Worm (Caenorhabditis elegans) whole organism, L1 larva: ENCODE results near the gene abu-8.
A peak's percentile ranks its signal among the peaks of the same experiment; 100 is the strongest.

ENCODE experiments used
- C04F5.9 ChIP-seq: sonication (generic microtip); optimal IDR thresholded peaks from 2 replicates; lab custom pipeline; 2016; ENCODE audit warnings: missing genetic modification characterization, missing compliant biosample characterization
- aha-1 ChIP-seq: fragments of 150-350 bp; optimal IDR thresholded peaks from 2 replicates; lab custom pipeline; 2014; ENCODE audit warnings: missing biosample characterization, missing genetic modification characterization
- aly-2 ChIP-seq: fragments of 150-350 bp; optimal IDR thresholded peaks from 2 replicates; lab custom pipeline; 2014; ENCODE audit warnings: missing biosample characterization, missing genetic modification characterization
- ama-1 ChIP-seq: fragments of 150-350 bp; optimal IDR thresholded peaks from 2 replicates; lab custom pipeline; 2014
- ceh-63 ChIP-seq: fragments of 200-800 bp; sonication (Bioruptor generic); optimal IDR thresholded peaks from 2 replicates; lab custom pipeline; 2018; ENCODE audit warnings: mild to moderate bottlenecking, missing genetic modification characterization, missing compliant biosample characterization
- ceh-8 ChIP-seq: fragments of 200-800 bp; sonication (Bioruptor generic); optimal IDR thresholded peaks from 2 replicates; lab custom pipeline; 2018; ENCODE audit warnings: mild to moderate bottlenecking, missing genetic modification characterization, moderate library complexity, missing compliant biosample characterization
- ceh-88 ChIP-seq: fragments of 200-800 bp; sonication (Bioruptor generic); IDR thresholded peaks from 2 replicates; pipeline ENCODE4 v1.3.6; 2022; ENCODE audit warnings: missing genetic modification characterization, missing compliant biosample characterization
- ces-1 ChIP-seq: fragments of 150-350 bp; optimal IDR thresholded peaks from 2 replicates; lab custom pipeline; 2014; ENCODE audit warnings: missing biosample characterization, missing genetic modification reagents, missing genetic modification characterization
- dsc-1 ChIP-seq: sonication (generic microtip); optimal IDR thresholded peaks from 2 replicates; lab custom pipeline; 2016; ENCODE audit warnings: mild to moderate bottlenecking, missing genetic modification characterization, missing compliant biosample characterization
- efl-1 ChIP-seq, 4 experiments: fragments of 150-350 bp; optimal IDR thresholded peaks in 3 of 4; peaks in 1 of 4; 1 replicate in 1 of 4; 2 replicates in 3 of 4; lab custom pipeline; 2014; ENCODE audit warnings: missing biosample characterization in 2 of 4, missing genetic modification characterization in 2 of 4, missing genetic modification reagents in 2 of 4
- elt-2 ChIP-seq: sonication (generic microtip); optimal IDR thresholded peaks from 2 replicates; lab custom pipeline; 2016; ENCODE audit warnings: missing genetic modification characterization, mild to moderate bottlenecking, inconsistent platforms, missing compliant biosample characterization, missing genetic modification reagents
- elt-3 ChIP-seq, 6 experiments: fragments of 150-350 bp in 1 of 6; sonication (generic microtip); optimal IDR thresholded peaks; 2 replicates each; lab custom pipeline; 2017 to 2018; ENCODE audit warnings: missing biosample characterization in 6 of 6, missing genetic modification characterization in 6 of 6, inconsistent platforms in 1 of 6
- ets-5 ChIP-seq: fragments of 200-800 bp; sonication (Bioruptor generic); IDR thresholded peaks from 2 replicates; pipeline ENCODE4 v1.3.6; 2022; ENCODE audit warnings: missing genetic modification characterization, missing compliant biosample characterization
- fkh-10 ChIP-seq: sonication (generic microtip); optimal IDR thresholded peaks from 2 replicates; lab custom pipeline; 2017; ENCODE audit warnings: missing biosample characterization, missing genetic modification reagents, missing genetic modification characterization
- fkh-4 ChIP-seq: sonication (generic microtip); optimal IDR thresholded peaks from 2 replicates; lab custom pipeline; 2016; ENCODE audit warnings: missing compliant biosample characterization, missing genetic modification characterization, borderline replicate concordance
- hlh-17 ChIP-seq: fragments of 200-800 bp; sonication (Bioruptor generic); optimal IDR thresholded peaks from 2 replicates; lab custom pipeline; 2018; ENCODE audit warnings: missing genetic modification characterization, mild to moderate bottlenecking, missing compliant biosample characterization, moderate library complexity, borderline replicate concordance
- hlh-4 ChIP-seq: sonication (generic microtip); optimal IDR thresholded peaks from 2 replicates; lab custom pipeline; 2016; ENCODE audit warnings: mild to moderate bottlenecking, missing genetic modification characterization, missing compliant biosample characterization
- hpl-2 ChIP-seq: fragments of 150-350 bp; optimal IDR thresholded peaks from 2 replicates; lab custom pipeline; 2014; ENCODE audit warnings: missing biosample characterization, missing genetic modification reagents, missing genetic modification characterization
- irx-1 ChIP-seq: sonication (generic microtip); optimal IDR thresholded peaks from 2 replicates; lab custom pipeline; 2016; ENCODE audit warnings: missing genetic modification characterization, missing compliant biosample characterization
- jun-1 ChIP-seq: fragments of 150-350 bp; optimal IDR thresholded peaks from 2 replicates; lab custom pipeline; 2014; ENCODE audit warnings: missing biosample characterization, missing genetic modification reagents, missing genetic modification characterization
- lin-13 ChIP-seq: fragments of 150-350 bp; optimal IDR thresholded peaks from 2 replicates; lab custom pipeline; 2014; ENCODE audit warnings: missing biosample characterization, missing genetic modification reagents, missing genetic modification characterization
- lin-14 ChIP-seq: fragments of 200-800 bp; sonication (Bioruptor generic); optimal IDR thresholded peaks from 2 replicates; lab custom pipeline; 2018; ENCODE audit warnings: mild to moderate bottlenecking, missing genetic modification characterization, moderate library complexity, missing compliant biosample characterization
- lin-35 ChIP-seq, 2 experiments: fragments of 150-350 bp; optimal IDR thresholded peaks; 2 replicates each; lab custom pipeline; 2014; ENCODE audit warnings: missing biosample characterization in 2 of 2, missing genetic modification characterization in 2 of 2, missing genetic modification reagents in 2 of 2
- lir-3 ChIP-seq: sonication (generic microtip); optimal IDR thresholded peaks from 2 replicates; lab custom pipeline; 2016; ENCODE audit warnings: mild to moderate bottlenecking, missing genetic modification characterization, moderate library complexity, missing compliant biosample characterization; ENCODE audit not compliant: poor library complexity
- lsy-2 ChIP-seq, 2 experiments: fragments of 150-350 bp; optimal IDR thresholded peaks; 2 replicates each; lab custom pipeline; 2014; ENCODE audit warnings: missing biosample characterization in 2 of 2, missing genetic modification characterization in 2 of 2
- mep-1 ChIP-seq: fragments of 150-350 bp; optimal IDR thresholded peaks from 2 replicates; lab custom pipeline; 2014; ENCODE audit warnings: missing biosample characterization, missing genetic modification characterization
- nhr-12 ChIP-seq: sonication (generic microtip); optimal IDR thresholded peaks from 2 replicates; lab custom pipeline; 2017; ENCODE audit warnings: missing biosample characterization, missing genetic modification characterization
- nhr-28 ChIP-seq: fragments of 150-350 bp; optimal IDR thresholded peaks from 2 replicates; lab custom pipeline; 2014; ENCODE audit warnings: missing biosample characterization, missing genetic modification characterization
- nhr-47 ChIP-seq: sonication (generic microtip); optimal IDR thresholded peaks from 2 replicates; lab custom pipeline; 2016; ENCODE audit warnings: mild to moderate bottlenecking, missing genetic modification characterization, moderate library complexity, missing compliant biosample characterization
- nhr-71 ChIP-seq: sonication (generic microtip); optimal IDR thresholded peaks from 2 replicates; lab custom pipeline; 2016; ENCODE audit warnings: mild to moderate bottlenecking, missing genetic modification characterization, moderate library complexity, missing compliant biosample characterization
- pag-3 ChIP-seq: sonication (generic microtip); optimal IDR thresholded peaks from 2 replicates; lab custom pipeline; 2017; ENCODE audit warnings: missing genetic modification characterization, mild to moderate bottlenecking, missing compliant biosample characterization, antibody characterized with exemption, borderline replicate concordance; ENCODE audit not compliant: insufficient read depth
- pax-3 ChIP-seq: fragments of 200-800 bp; sonication (Bioruptor generic); optimal IDR thresholded peaks from 2 replicates; lab custom pipeline; 2018; ENCODE audit warnings: mild to moderate bottlenecking, missing genetic modification characterization, moderate library complexity, missing compliant biosample characterization
- pqm-1 ChIP-seq: sonication (generic microtip); optimal IDR thresholded peaks from 3 replicates; lab custom pipeline; 2017; ENCODE audit warnings: missing biosample characterization, missing genetic modification characterization
- snu-23 ChIP-seq: sonication (generic microtip); optimal IDR thresholded peaks from 2 replicates; lab custom pipeline; 2016; ENCODE audit warnings: missing genetic modification characterization, missing compliant biosample characterization
- sptf-1 ChIP-seq: fragments of 150-350 bp; optimal IDR thresholded peaks from 2 replicates; lab custom pipeline; 2014; ENCODE audit warnings: missing biosample characterization, missing genetic modification characterization
- swsn-7 ChIP-seq: sonication (generic microtip); optimal IDR thresholded peaks from 2 replicates; lab custom pipeline; 2016; ENCODE audit warnings: missing genetic modification characterization, missing compliant biosample characterization
- unc-62 ChIP-seq: fragments of 150-350 bp; optimal IDR thresholded peaks from 2 replicates; lab custom pipeline; 2014; ENCODE audit warnings: missing biosample characterization, missing genetic modification reagents, missing genetic modification characterization
- unc-86 ChIP-seq: sonication (generic microtip); optimal IDR thresholded peaks from 2 replicates; lab custom pipeline; 2016; ENCODE audit warnings: missing genetic modification characterization, missing compliant biosample characterization
- xbp-1 ChIP-seq: sonication (generic microtip); optimal IDR thresholded peaks from 2 replicates; lab custom pipeline; 2016; ENCODE audit warnings: missing genetic modification characterization, missing compliant biosample characterization

Gene abu-8

DNA sequence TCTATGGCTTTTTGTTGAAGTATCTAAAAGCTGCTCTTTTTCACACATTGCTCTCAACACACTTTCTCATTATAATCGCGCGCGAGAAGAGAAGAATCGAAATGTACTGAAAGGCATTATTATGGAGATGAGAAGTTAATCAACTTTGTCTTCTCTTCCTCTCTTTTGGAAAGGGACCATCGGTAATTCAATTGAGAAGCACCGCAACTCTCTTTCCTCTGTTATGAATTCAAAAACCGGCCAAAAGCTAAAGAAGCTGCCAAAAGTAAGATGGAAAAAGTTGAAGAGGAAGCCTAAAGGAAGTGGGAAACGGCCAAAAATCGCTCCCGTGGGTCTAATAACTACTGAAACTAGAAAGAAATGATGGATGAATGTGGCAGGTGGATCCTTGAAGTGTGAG, 5.8 kb upstream of the abu-8 start:
- no peak for TF ChIP-seq mep-1
- no peak for TF ChIP-seq ama-1 (lab: Kevin White, UChicago)
- TF ChIP-seq nhr-71 (tag; lab: Kevin White, UChicago) = peak; percentile 14
- no peak for TF ChIP-seq ceh-63
- TF ChIP-seq xbp-1 (tag; lab: Kevin White, UChicago) = no peak
- TF ChIP-seq pqm-1 = no peak
- TF ChIP-seq lir-3 (tag; lab: Kevin White, UChicago) = no peak
- no peak for TF ChIP-seq fkh-4
- no peak for TF ChIP-seq ets-5 (GFP tag; lab: Robert Waterston, UW)
- TF ChIP-seq lin-13 (GFP tag; lab: Kevin White, UChicago) = no peak
- no peak for TF ChIP-seq aly-2 (tag; lab: Kevin White, UChicago)
- TF ChIP-seq ces-1 (GFP tag; lab: Kevin White, UChicago) = peak; percentile 76
- TF ChIP-seq lin-14 (GFP tag; lab: Kevin White, UChicago) = peak; percentile 49
- no peak for TF ChIP-seq irx-1 (tag; lab: Kevin White, UChicago)
- TF ChIP-seq ceh-8 (GFP tag; lab: Kevin White, UChicago) = peak; percentile 31
- TF ChIP-seq ceh-88 (GFP tag; lab: Robert Waterston, UW) = no peak
- TF ChIP-seq fkh-10 (GFP tag; lab: Kevin White, UChicago) = peak; percentile 44
- no peak for TF ChIP-seq unc-86
- TF ChIP-seq nhr-47 (tag; lab: Kevin White, UChicago) = peak; percentile 3
- TF ChIP-seq hlh-4 (tag; lab: Kevin White, UChicago) = no peak
- no peak for TF ChIP-seq lsy-2 (tag; optimal IDR thresholded peaks at IDR 0.05; lab: Kevin White, UChicago)
- TF ChIP-seq pag-3 (tag; lab: Kevin White, UChicago) = no peak
- TF ChIP-seq, all 84 proteins: peak for 6

DNA sequence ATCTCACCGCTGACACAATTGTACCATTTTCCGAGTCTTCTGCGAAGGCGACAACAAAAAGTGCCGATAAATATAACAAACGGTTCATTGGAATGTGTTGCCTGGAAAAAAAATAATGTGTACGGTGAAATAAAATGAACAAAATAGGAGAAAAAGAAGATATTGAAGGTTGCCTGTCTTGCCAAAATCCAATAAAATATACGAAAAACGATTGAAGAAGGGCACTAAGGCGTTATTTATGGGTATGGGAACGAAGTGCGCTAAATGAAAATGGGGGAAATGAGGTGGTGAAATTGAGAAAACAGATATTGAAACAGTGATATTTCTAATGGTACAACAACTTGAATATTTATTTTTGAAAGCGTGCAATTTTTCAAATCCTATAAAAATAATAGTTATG, 3.8 kb upstream of the abu-8 start, which contains the start of gene Y47A7.2:
TSS of gene Y47A7.2 (minus strand) at position 101 of the 400 bp plus-strand sequence.
- TF ChIP-seq nhr-12 (no peak), snu-23 (no peak), lin-35 (GFP tag; optimal IDR thresholded peaks at IDR 0.05; lab: Kevin White, UChicago) (no peak), pax-3 (no peak), xbp-1 (tag; lab: Kevin White, UChicago) (no peak), elt-3 (tag; optimal IDR thresholded peaks at IDR 0.05; lab: Kevin White, UChicago) (no peak), sptf-1 (tag; lab: Kevin White, UChicago) (no peak), nhr-28 (tag; lab: Kevin White, UChicago) (no peak), dsc-1 (no peak), fkh-4 (no peak), efl-1 (optimal IDR thresholded peaks at IDR 0.05; lab: Kevin White, UChicago) (no peak), efl-1 (GFP tag; optimal IDR thresholded peaks at IDR 0.05 in 1 of 2; lab: Kevin White, UChicago) (no peak), pqm-1 (no peak), ets-5 (GFP tag; lab: Robert Waterston, UW) (no peak), C04F5.9 (no peak), lin-13 (GFP tag; lab: Kevin White, UChicago) (no peak), ceh-8 (GFP tag; lab: Kevin White, UChicago) (no peak), unc-62 (GFP tag; lab: Kevin White, UChicago) (no peak), swsn-7 (no peak), hpl-2 (GFP tag; lab: Kevin White, UChicago) (no peak), aha-1 (tag; lab: Kevin White, UChicago) (no peak)

ce11 chrV:5192501-5192900, 1.9 kb downstream of the abu-8 start, which contains the start of gene C03A7.13:
TSS of gene C03A7.13 (minus strand) at chrV:5192543.
- TF ChIP-seq hlh-17 (GFP tag; lab: Kevin White, UChicago) (no peak), efl-1 (optimal IDR thresholded peaks at IDR 0.05; lab: Kevin White, UChicago) (no peak), efl-1 (GFP tag; optimal IDR thresholded peaks at IDR 0.05 in 1 of 2; lab: Kevin White, UChicago) (peak in 1 of 2 experiments; percentile 51), jun-1 (tag; lab: Kevin White, UChicago) (peak; percentile 8), elt-2 (tag; lab: Kevin White, UChicago) (peak; percentile 25), nhr-47 (tag; lab: Kevin White, UChicago) (no peak), hpl-2 (GFP tag; lab: Kevin White, UChicago) (no peak), elt-3 (tag; optimal IDR thresholded peaks at IDR 0.05; lab: Kevin White, UChicago) (no peak), hlh-4 (tag; lab: Kevin White, UChicago) (no peak), ets-5 (GFP tag; lab: Robert Waterston, UW) (no peak)
- TF ChIP-seq, all 84 proteins: peak for 3
